Fruit fly (Drosophila melanogaster) S2 (cell line): ENCODE results near the gene CG6650.

Experiments used
- CG8478 ChIP-seq: fragments of >200 bp; optimal IDR thresholded peaks from 2 replicates; lab custom pipeline; 2018
- CTCF ChIP-seq, 2 experiments: fragments of >200 bp; optimal IDR thresholded peaks; 2 replicates each; lab custom pipeline; 2018

DNA sequence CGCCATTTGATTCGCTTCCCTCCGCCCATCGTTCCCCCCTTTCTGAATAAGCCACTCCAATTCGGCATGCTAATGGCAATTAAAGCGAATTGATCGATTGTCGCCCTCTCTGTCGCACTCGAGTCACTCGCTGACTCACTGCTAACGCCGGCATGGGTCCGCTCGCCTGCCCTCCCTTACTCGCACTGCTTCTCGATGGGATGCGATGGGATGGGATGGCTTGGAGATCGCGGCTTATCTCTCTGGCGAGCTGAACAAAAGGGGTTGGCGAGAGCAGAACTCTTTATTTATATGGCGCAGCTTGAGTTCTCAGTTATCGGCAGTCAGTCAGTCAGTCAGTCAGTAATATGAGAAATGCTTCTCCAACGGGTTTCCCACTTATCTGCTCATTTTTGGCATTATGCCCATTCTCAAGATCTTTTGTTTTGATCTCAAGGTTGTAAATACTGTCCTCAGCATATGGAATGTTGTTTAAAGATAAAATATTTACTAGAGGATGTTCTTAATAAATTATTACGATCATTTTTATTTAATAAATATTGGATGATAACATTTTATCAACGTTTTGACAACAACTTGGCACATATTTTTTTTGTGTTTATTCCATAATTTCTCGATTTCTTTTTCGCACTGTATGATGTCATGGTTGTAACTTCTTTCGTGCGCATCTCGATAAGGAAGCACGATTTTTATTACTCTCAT lies 24.7 kb downstream of the CG6650 start:
- TF ChIP-seq CG8478 (lab: Kevin White, UChicago) (no peak), CTCF (optimal IDR thresholded peaks at IDR 0.05; lab: Kevin White, UChicago) (no peak)
